Fruit fly (Drosophila melanogaster): Measurements from ENCODE around the gene vn.

Gene vn

DNA sequence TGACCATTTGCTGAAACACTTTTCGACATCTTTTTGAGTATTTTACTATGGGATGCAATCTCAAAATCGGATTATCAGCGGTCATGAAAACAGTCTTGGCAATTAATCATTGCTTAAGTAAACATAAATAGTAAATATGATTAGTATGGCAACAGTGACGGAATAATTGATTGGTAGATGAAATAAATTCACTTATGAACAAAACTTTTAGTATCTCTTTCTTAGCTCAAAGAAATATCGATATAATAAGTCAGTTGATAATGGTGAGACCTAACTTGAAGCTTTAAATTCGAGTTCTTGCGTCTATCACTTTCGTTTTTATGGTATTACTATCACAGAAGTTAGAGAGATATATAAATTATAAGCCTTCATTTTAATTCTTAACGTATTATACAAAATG is 25.7 kb upstream of the vn start, which contains the start of gene CG5568:
Gene CG5568 (plus strand): TSS at position 301 of the 400 bp plus-strand sequence.
- no peak for TF ChIP-seq N (GFP tag; optimal IDR thresholded peaks at IDR 0.05)
- TF ChIP-seq dmrt93B (GFP tag; optimal IDR thresholded peaks at IDR 0.05): no peak
- no peak for TF ChIP-seq Myc (optimal IDR thresholded peaks at IDR 0.05)

DNA sequence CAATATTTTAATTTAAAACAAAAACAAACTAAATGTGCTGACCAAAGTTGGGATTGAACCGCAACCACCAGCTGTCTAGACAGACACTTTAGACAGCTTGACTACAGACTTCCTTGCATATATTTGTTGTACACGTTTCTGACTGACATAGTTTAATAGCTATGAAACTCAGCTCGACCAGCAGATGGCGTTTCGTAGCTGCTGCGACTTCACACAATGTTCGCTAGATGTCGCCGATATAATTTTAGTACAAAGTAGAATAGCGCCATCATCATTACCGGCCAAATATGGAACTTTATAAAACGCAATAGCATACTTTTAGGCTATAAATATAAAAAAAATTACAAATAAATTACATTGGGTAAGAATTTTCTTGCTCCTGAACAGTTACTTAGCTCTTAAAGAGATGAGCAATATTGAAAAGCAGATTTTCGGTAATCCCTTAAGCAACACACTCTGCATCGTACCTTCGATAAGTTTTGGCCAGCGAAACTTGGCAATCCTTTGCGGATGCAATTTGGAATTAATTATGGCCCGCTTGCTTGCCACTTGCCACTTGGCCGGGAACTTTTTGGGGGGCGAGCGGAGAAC is 24.2 kb upstream of the vn start:
- TF ChIP-seq CG32264 (GFP tag; optimal IDR thresholded peaks at IDR 0.05) (no peak), jim (GFP tag; optimal IDR thresholded peaks at IDR 0.05) (no peak), GATAd (GFP tag; optimal IDR thresholded peaks at IDR 0.05) (no peak), sage (GFP tag; optimal IDR thresholded peaks at IDR 0.05) (no peak), Hnf4 (GFP tag; optimal IDR thresholded peaks at IDR 0.05) (no peak), sv (GFP tag; optimal IDR thresholded peaks at IDR 0.05) (no peak), Dif (GFP tag; optimal IDR thresholded peaks at IDR 0.05; ENCODE audit: partially characterized antibody) (peak; percentile 45), pan (optimal IDR thresholded peaks at IDR 0.05) (no peak), Dfd (GFP tag; optimal IDR thresholded peaks at IDR 0.05) (no peak), fru (GFP tag; optimal IDR thresholded peaks at IDR 0.05) (peak; percentile 47), Myc (optimal IDR thresholded peaks at IDR 0.05) (peak; percentile 81), CrebA (GFP tag; optimal IDR thresholded peaks at IDR 0.05; ENCODE audit: borderline replicate concordance) (no peak), Jra (GFP tag; optimal IDR thresholded peaks at IDR 0.05) (no peak), Hr83 (GFP tag; optimal IDR thresholded peaks at IDR 0.05; ENCODE audit: poor library complexity, severe bottlenecking) (peak; percentile 43), br (GFP tag; optimal IDR thresholded peaks at IDR 0.05) (no peak), rgr (GFP tag; optimal IDR thresholded peaks at IDR 0.05) (peak; percentile 41), dsf (GFP tag; optimal IDR thresholded peaks at IDR 0.05; ENCODE audit: borderline replicate concordance) (no peak), ey (GFP tag; optimal IDR thresholded peaks at IDR 0.05) (peak; percentile 29), psq (GFP tag; optimal IDR thresholded peaks at IDR 0.05) (peak; percentile 42), foxo (GFP tag; optimal IDR thresholded peaks at IDR 0.05) (peak in 1 of 2 experiments; percentile 60), lola (GFP tag; optimal IDR thresholded peaks at IDR 0.05) (no peak), N (GFP tag; optimal IDR thresholded peaks at IDR 0.05) (no peak), OdsH (GFP tag; optimal IDR thresholded peaks at IDR 0.05) (peak; percentile 56), tai (GFP tag; optimal IDR thresholded peaks at IDR 0.05) (no peak), dl (GFP tag; optimal IDR thresholded peaks at IDR 0.05; ENCODE audit: insufficient read depth in 1 of 2, partially characterized antibody in 2 of 2) (peak in 1 of 2 experiments; percentile 10), Mio (GFP tag; optimal IDR thresholded peaks at IDR 0.05) (no peak), dmrt93B (GFP tag; optimal IDR thresholded peaks at IDR 0.05) (peak; percentile 53), woc (GFP tag; optimal IDR thresholded peaks at IDR 0.05) (no peak), Rel (GFP tag; optimal IDR thresholded peaks at IDR 0.05) (no peak), Rel (tag; optimal IDR thresholded peaks at IDR 0.05) (no peak), Abd-B (GFP tag; optimal IDR thresholded peaks at IDR 0.05) (no peak), Vsx2 (GFP tag; optimal IDR thresholded peaks at IDR 0.05; ENCODE audit: partially characterized antibody) (peak; percentile 29), brk (GFP tag; optimal IDR thresholded peaks at IDR 0.05) (no peak), CG9705 (GFP tag; optimal IDR thresholded peaks at IDR 0.05) (peak; percentile 58), Sp1 (GFP tag; optimal IDR thresholded peaks at IDR 0.05) (no peak), usp (GFP tag; optimal IDR thresholded peaks at IDR 0.05) (no peak), Hr78 (GFP tag; optimal IDR thresholded peaks at IDR 0.05) (no peak), h (GFP tag; optimal IDR thresholded peaks at IDR 0.05) (no peak), HLH106 (tag; optimal IDR thresholded peaks at IDR 0.05) (no peak)

DNA sequence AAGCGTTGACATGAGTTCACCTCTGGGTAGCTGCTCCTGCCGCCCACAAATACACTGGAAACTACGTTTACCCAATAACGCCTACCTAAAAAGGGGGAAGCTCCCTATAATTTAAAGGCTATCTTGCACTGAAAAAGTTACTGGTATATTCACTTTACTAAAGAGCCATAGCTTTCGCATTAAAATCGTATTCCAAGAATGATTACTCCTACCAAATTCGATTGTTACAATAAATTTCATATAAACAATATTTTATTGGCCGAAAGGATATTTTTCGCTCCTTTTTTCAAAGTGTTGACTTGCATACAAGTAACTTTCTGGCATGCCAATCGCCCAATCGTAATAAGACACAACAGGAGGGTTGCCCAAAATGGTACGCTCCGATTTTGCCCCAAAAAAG is 21.5 kb upstream of the vn start:
- TF ChIP-seq rgr (GFP tag; optimal IDR thresholded peaks at IDR 0.05) (peak; percentile 41), Jra (GFP tag; optimal IDR thresholded peaks at IDR 0.05) (no peak), Sp1 (GFP tag; optimal IDR thresholded peaks at IDR 0.05) (peak; percentile 47), usp (GFP tag; optimal IDR thresholded peaks at IDR 0.05) (no peak), woc (GFP tag; optimal IDR thresholded peaks at IDR 0.05) (peak; percentile 56), foxo (GFP tag; optimal IDR thresholded peaks at IDR 0.05) (peak in 1 of 2 experiments; percentile 54), fru (GFP tag; optimal IDR thresholded peaks at IDR 0.05) (peak; percentile 59), br (GFP tag; optimal IDR thresholded peaks at IDR 0.05) (peak; percentile 55), Hnf4 (GFP tag; optimal IDR thresholded peaks at IDR 0.05) (peak; percentile 31), CG32264 (GFP tag; optimal IDR thresholded peaks at IDR 0.05) (peak; percentile 9), h (GFP tag; optimal IDR thresholded peaks at IDR 0.05) (peak; percentile 70), pan (optimal IDR thresholded peaks at IDR 0.05) (no peak), brk (GFP tag; optimal IDR thresholded peaks at IDR 0.05) (no peak), dmrt93B (GFP tag; optimal IDR thresholded peaks at IDR 0.05) (peak; percentile 46), CrebA (GFP tag; optimal IDR thresholded peaks at IDR 0.05; ENCODE audit: borderline replicate concordance) (no peak), psq (GFP tag; optimal IDR thresholded peaks at IDR 0.05) (peak; percentile 39), ey (GFP tag; optimal IDR thresholded peaks at IDR 0.05) (peak; percentile 51), Rel (GFP tag; optimal IDR thresholded peaks at IDR 0.05) (no peak), Rel (tag; optimal IDR thresholded peaks at IDR 0.05) (no peak), OdsH (GFP tag; optimal IDR thresholded peaks at IDR 0.05) (peak; percentile 43), GATAd (GFP tag; optimal IDR thresholded peaks at IDR 0.05) (no peak), HLH106 (tag; optimal IDR thresholded peaks at IDR 0.05) (peak; percentile 62)

All from whole organism, wandering third instar larva.